Fruit fly (Drosophila melanogaster) whole organism, prepupa: ENCODE data around the gene ssp6.

Source experiments
- Blimp-1 ChIP-seq: fragments of 200-800 bp; sonication (Bioruptor generic); optimal IDR thresholded peaks from 3 replicates; lab custom pipeline; 2017; ENCODE audit warnings: missing biosample characterization, missing genetic modification characterization, mild to moderate bottlenecking, moderate library complexity, missing genetic modification reagents
- CG10631 ChIP-seq: fragments of 200-800 bp; sonication (Bioruptor generic); optimal IDR thresholded peaks from 2 replicates; lab custom pipeline; 2016; ENCODE audit warnings: missing biosample characterization, missing genetic modification characterization
- CG10669 ChIP-seq: fragments of 200-800 bp; sonication (Bioruptor generic); optimal IDR thresholded peaks from 3 replicates; lab custom pipeline; 2018; ENCODE audit warnings: missing biosample characterization, mild to moderate bottlenecking, missing genetic modification characterization, moderate library complexity
- CG11294 ChIP-seq: fragments of 200-800 bp; sonication (Bioruptor generic); IDR thresholded peaks from 2 replicates; pipeline ENCODE4 v1.3.6; 2022; ENCODE audit warnings: missing biosample characterization, missing genetic modification characterization
- CG11762 ChIP-seq: fragments of 200-800 bp; sonication (Bioruptor generic); optimal IDR thresholded peaks from 3 replicates; lab custom pipeline; 2016; ENCODE audit warnings: missing biosample characterization, missing genetic modification characterization; ENCODE audit not compliant: insufficient read depth
- CG16779 ChIP-seq: fragments of 200-800 bp; sonication (Bioruptor generic); optimal IDR thresholded peaks from 3 replicates; lab custom pipeline; 2017; ENCODE audit warnings: missing biosample characterization, mild to moderate bottlenecking, missing genetic modification characterization
- CG3032 ChIP-seq: fragments of 200-800 bp; optimal IDR thresholded peaks from 2 replicates; lab custom pipeline; 2019; ENCODE audit warnings: missing biosample characterization, mild to moderate bottlenecking, missing genetic modification characterization, moderate library complexity
- CG32006 ChIP-seq: fragments of 200-800 bp; sonication (Bioruptor generic); optimal IDR thresholded peaks from 3 replicates; lab custom pipeline; 2017; ENCODE audit warnings: missing biosample characterization, mild to moderate bottlenecking, missing genetic modification characterization
- CG4318 ChIP-seq: fragments of 200-800 bp; sonication (Bioruptor generic); optimal IDR thresholded peaks from 3 replicates; lab custom pipeline; 2017; ENCODE audit warnings: missing biosample characterization, mild to moderate bottlenecking, missing genetic modification characterization
- CG6163 ChIP-seq: fragments of 200-800 bp; sonication (Bioruptor generic); IDR thresholded peaks from 3 replicates; pipeline ENCODE4 v1.3.6; 2022; ENCODE audit warnings: missing biosample characterization, missing genetic modification characterization
- CG8119 ChIP-seq: fragments of 200-800 bp; sonication (Bioruptor generic); IDR thresholded peaks from 3 replicates; pipeline ENCODE4 v1.3.6; 2022; ENCODE audit warnings: missing biosample characterization, missing genetic modification characterization
- CG8319 ChIP-seq: fragments of 200-800 bp; sonication (Bioruptor generic); optimal IDR thresholded peaks from 3 replicates; lab custom pipeline; 2016; ENCODE audit warnings: missing biosample characterization, missing genetic modification characterization
- CG8632 ChIP-seq: fragments of 200-800 bp; sonication (Bioruptor generic); optimal IDR thresholded peaks from 3 replicates; lab custom pipeline; 2016; ENCODE audit warnings: missing biosample characterization, missing genetic modification characterization
- CG9139 ChIP-seq: fragments of 200-800 bp; sonication (Bioruptor generic); optimal IDR thresholded peaks from 3 replicates; lab custom pipeline; 2017; ENCODE audit warnings: missing biosample characterization, mild to moderate bottlenecking, missing genetic modification characterization
- Eip78C ChIP-seq: fragments of 200-800 bp; sonication (Bioruptor generic); peaks from one replicate; lab custom pipeline; 2016; ENCODE audit warnings: missing biosample characterization, missing genetic modification characterization
- Hr38 ChIP-seq: sonication (Bioruptor generic); optimal IDR thresholded peaks from 2 replicates; lab custom pipeline; 2016; ENCODE audit warnings: missing biosample characterization, missing genetic modification characterization
- Hr39 ChIP-seq: fragments of 200-800 bp; sonication (Bioruptor generic); optimal IDR thresholded peaks from 2 replicates; lab custom pipeline; 2016; ENCODE audit warnings: missing biosample characterization, missing genetic modification characterization
- Lpt ChIP-seq: fragments of 200-800 bp; sonication (Bioruptor generic); optimal IDR thresholded peaks from 3 replicates; lab custom pipeline; 2016; ENCODE audit warnings: missing biosample characterization, missing genetic modification characterization
- OdsH ChIP-seq: fragments of 200-800 bp; sonication (Bioruptor generic); optimal IDR thresholded peaks from 3 replicates; lab custom pipeline; 2016; ENCODE audit warnings: missing biosample characterization, missing genetic modification characterization
- Smox ChIP-seq: fragments of 200-800 bp; sonication (Bioruptor generic); optimal IDR thresholded peaks from 3 replicates; lab custom pipeline; 2016; ENCODE audit warnings: missing biosample characterization, missing genetic modification characterization
- Sox102F ChIP-seq: fragments of 200-800 bp; sonication (Bioruptor generic); optimal IDR thresholded peaks from 2 replicates; lab custom pipeline; 2016; ENCODE audit warnings: missing biosample characterization, mild to moderate bottlenecking, missing genetic modification characterization
- Sox14 ChIP-seq: fragments of 200-800 bp; sonication (Bioruptor generic); optimal IDR thresholded peaks from 3 replicates; lab custom pipeline; 2016; ENCODE audit warnings: missing biosample characterization, missing genetic modification characterization
- acj6 ChIP-seq: fragments of 200-800 bp; sonication (Bioruptor generic); optimal IDR thresholded peaks from 3 replicates; lab custom pipeline; 2016; ENCODE audit warnings: missing biosample characterization, missing genetic modification characterization
- cyc ChIP-seq: fragments of 200-800 bp; sonication (Bioruptor generic); optimal IDR thresholded peaks from 3 replicates; lab custom pipeline; 2016; ENCODE audit warnings: missing biosample characterization, missing genetic modification characterization
- dac ChIP-seq: fragments of 200-800 bp; sonication (Bioruptor generic); optimal IDR thresholded peaks from 2 replicates; lab custom pipeline; 2017; ENCODE audit warnings: missing biosample characterization, mild to moderate bottlenecking, missing genetic modification characterization
- dsx ChIP-seq: fragments of 200-800 bp; optimal IDR thresholded peaks from 3 replicates; lab custom pipeline; 2019; ENCODE audit warnings: missing biosample characterization, mild to moderate bottlenecking, missing genetic modification characterization, moderate library complexity; ENCODE audit not compliant: poor library complexity, severe bottlenecking
- eg ChIP-seq: fragments of 200-800 bp; sonication (Bioruptor generic); IDR thresholded peaks from 3 replicates; pipeline ENCODE4 v1.3.6; 2022; ENCODE audit warnings: missing biosample characterization, missing genetic modification characterization
- fkh ChIP-seq: fragments of 200-800 bp; sonication (Bioruptor generic); optimal IDR thresholded peaks from 3 replicates; lab custom pipeline; 2017; ENCODE audit warnings: missing biosample characterization, mild to moderate bottlenecking, missing genetic modification characterization, moderate library complexity
- lz ChIP-seq: fragments of 200-800 bp; sonication (Bioruptor generic); optimal IDR thresholded peaks from 3 replicates; lab custom pipeline; 2016; ENCODE audit warnings: missing biosample characterization, missing genetic modification characterization
- net ChIP-seq: fragments of 200-800 bp; sonication (Bioruptor generic); optimal IDR thresholded peaks from 3 replicates; lab custom pipeline; 2016; ENCODE audit warnings: missing biosample characterization, missing genetic modification characterization
- ss ChIP-seq, 2 experiments: fragments of 200-800 bp; sonication (Bioruptor generic); optimal IDR thresholded peaks; 2 replicates in 1 of 2; 3 replicates in 1 of 2; lab custom pipeline; 2017 to 2018; ENCODE audit warnings: mild to moderate bottlenecking in 2 of 2, missing biosample characterization in 2 of 2, missing genetic modification characterization in 2 of 2, moderate library complexity in 1 of 2
- svp ChIP-seq: fragments of 200-800 bp; sonication (Bioruptor generic); peaks from one replicate; lab custom pipeline; 2016; ENCODE audit warnings: missing biosample characterization, missing genetic modification characterization
- vri ChIP-seq: fragments of 200-800 bp; sonication (Bioruptor generic); optimal IDR thresholded peaks from 3 replicates; lab custom pipeline; 2016; ENCODE audit warnings: missing biosample characterization, mild to moderate bottlenecking, missing genetic modification characterization

ssp6 gene

dm6 chr3L:6076429-6076828 lies at the start of gene ssp6:
ssp6 (plus strand) TSS chr3L:6076722.
- TF ChIP-seq OdsH (no peak), CG10631 (no peak), CG8632 (no peak), Lpt (GFP tag; lab: Kevin White, UChicago) (no peak), svp (GFP tag; lab: Kevin White, UChicago) (peak; percentile 10), cyc (no peak), CG11762 (GFP tag; lab: Kevin White, UChicago) (no peak), Eip78C (peak; percentile 19)

dm6 chr3L:6033008-6033407 lies 43.5 kb upstream of the ssp6 start:
- TF ChIP-seq eg (GFP tag; lab: Robert Waterston, UW), result no peak
- TF ChIP-seq CG11762 (GFP tag; lab: Kevin White, UChicago), result no peak
- no peak for TF ChIP-seq CG32006 (GFP tag; lab: Kevin White, UChicago)
- no peak for TF ChIP-seq Smox (GFP tag; lab: Kevin White, UChicago)
- no peak for TF ChIP-seq CG10669
- TF ChIP-seq Hr39 (GFP tag; lab: Kevin White, UChicago), result no peak
- TF ChIP-seq CG9139 (GFP tag; lab: Kevin White, UChicago), result no peak
- no peak for TF ChIP-seq dsx (GFP tag; lab: Kevin White, UChicago)
- TF ChIP-seq lz (GFP tag; lab: Kevin White, UChicago), result no peak
- TF ChIP-seq Eip78C, result no peak
- no peak for TF ChIP-seq acj6
- TF ChIP-seq fkh (GFP tag; lab: Kevin White, UChicago), result no peak
- no peak for TF ChIP-seq CG6163
- no peak for TF ChIP-seq net (GFP tag; lab: Kevin White, UChicago)
- no peak for TF ChIP-seq Hr38
- no peak for TF ChIP-seq CG8119 (GFP tag; lab: Robert Waterston, UW)
- TF ChIP-seq, all 60 proteins: peak for 0

DNA sequence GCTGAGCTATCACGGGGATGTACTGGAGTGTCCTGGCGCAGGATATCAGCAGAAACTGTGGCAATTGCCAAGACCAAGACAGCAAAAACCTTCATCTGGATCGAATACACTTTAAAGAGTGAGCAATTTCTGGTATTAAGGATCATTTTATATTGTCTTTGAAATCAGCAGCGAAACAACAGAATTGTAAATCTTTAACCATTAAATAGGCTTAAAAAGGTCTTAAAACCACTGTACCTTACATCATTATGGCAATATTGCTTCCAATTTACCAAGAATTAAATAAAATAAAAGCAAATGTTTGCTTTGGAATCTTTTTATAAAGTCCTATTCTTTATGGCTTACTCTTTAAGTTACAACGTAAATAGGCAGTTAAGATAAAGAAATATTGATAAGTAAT lies 42.0 kb upstream of the ssp6 start, which contains the start of gene CG10477:
Gene CG10477 (minus strand): TSS at position 101 of the 400 bp plus-strand sequence.
- TF ChIP-seq Lpt (GFP tag; lab: Kevin White, UChicago) (no peak), Blimp-1 (GFP tag; lab: Kevin White, UChicago) (no peak), ss (GFP tag; optimal IDR thresholded peaks at IDR 0.05; lab: Kevin White, UChicago) (no peak), CG8319 (GFP tag; lab: Kevin White, UChicago) (no peak), CG11762 (GFP tag; lab: Kevin White, UChicago) (no peak), Hr38 (no peak), CG3032 (tag; lab: Kevin White, UChicago) (no peak), Sox14 (GFP tag; lab: Kevin White, UChicago) (no peak), CG32006 (GFP tag; lab: Kevin White, UChicago) (no peak), CG16779 (tag; lab: Kevin White, UChicago) (no peak), dac (GFP tag; lab: Kevin White, UChicago) (no peak), CG4318 (GFP tag; lab: Kevin White, UChicago) (no peak)
- TF ChIP-seq, all 60 proteins: peak for 0

DNA sequence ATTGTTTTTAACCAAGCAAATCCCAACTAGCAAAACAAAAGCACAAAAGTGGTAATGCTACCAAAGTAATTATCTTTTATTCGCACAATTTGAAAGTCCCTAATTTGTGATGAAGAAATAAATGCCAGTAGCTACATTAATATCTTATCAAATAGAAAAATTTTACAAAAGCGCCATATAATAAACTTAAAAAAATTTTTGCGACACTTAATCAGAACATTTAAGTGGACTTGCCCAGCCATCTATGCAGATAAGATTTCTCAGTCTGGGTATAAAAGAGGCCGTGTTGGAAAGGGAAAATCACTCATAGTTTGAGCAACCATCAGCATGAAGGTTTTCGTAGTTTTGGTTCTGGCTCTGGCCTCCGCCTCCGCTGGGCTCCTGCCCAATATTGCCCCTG lies 41.6 kb upstream of the ssp6 start, which contains the start of gene yip7:
Gene yip7 (plus strand): TSS at position 301 of the 400 bp plus-strand sequence.
- TF ChIP-seq cyc (no peak), CG11294 (GFP tag; lab: Robert Waterston, UW) (no peak)

dm6 chr3L:6036141-6036540 lies 40.4 kb upstream of the ssp6 start:
- no peak for TF ChIP-seq Sox102F (GFP tag; lab: Kevin White, UChicago)
- TF ChIP-seq vri, result peak; percentile 78
